Worm (Caenorhabditis elegans) whole organism, midembryonic: ENCODE results near the gene mans-3.

ENCODE experiments used
- klf-2 ChIP-seq: fragments of 200-800 bp; sonication (Bioruptor generic); conservative IDR thresholded peaks from 2 replicates; pipeline ENCODE4 v1.3.6; 2022; ENCODE audit warnings: missing genetic modification reagents, missing genetic modification characterization, missing compliant biosample characterization
- ztf-23 ChIP-seq: fragments of 200-800 bp; sonication (Bioruptor generic); IDR thresholded peaks from 2 replicates; pipeline ENCODE4 v1.3.6; 2022; ENCODE audit warnings: missing genetic modification reagents, missing genetic modification characterization, missing compliant biosample characterization

DNA sequence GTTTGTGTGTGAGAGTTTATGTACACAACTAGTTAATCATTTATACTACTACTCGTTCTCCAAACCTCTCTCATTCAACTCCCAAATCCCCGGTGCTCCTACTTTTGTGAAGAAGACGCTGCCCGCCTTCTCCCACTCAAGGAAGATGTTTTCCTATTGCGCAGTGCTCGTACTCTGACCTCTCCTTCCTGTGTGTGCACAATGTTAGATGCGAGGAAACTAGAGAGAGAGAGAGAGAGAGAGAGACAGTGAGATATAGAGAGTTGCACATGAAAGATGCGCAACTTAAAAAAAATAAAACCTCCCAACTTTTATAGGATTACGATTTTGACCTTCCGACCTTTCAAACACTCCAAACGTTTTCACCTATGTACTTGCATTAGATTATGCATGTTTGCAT is 45.3 kb downstream of the mans-3 start:
- TF ChIP-seq ztf-23 (GFP tag; lab: Robert Waterston, UW) (no peak), klf-2 (GFP tag; lab: Robert Waterston, UW) (no peak)
